Fruit fly (Drosophila melanogaster) whole organism, embryonic: ENCODE results near the gene JMJD5.

Experiments used
- BEAF-32 ChIP-seq: fragments of 200-800 bp; sonication (Bioruptor generic); optimal IDR thresholded peaks from 3 replicates; lab custom pipeline; 2017; ENCODE audit warnings: missing biosample characterization, missing genetic modification characterization, mild to moderate bottlenecking, moderate library complexity, missing genetic modification reagents
- Bgb ChIP-seq: fragments of 200-800 bp; sonication (Bioruptor generic); IDR thresholded peaks from 2 replicates; pipeline ENCODE4 v1.3.6; 2022; ENCODE audit warnings: missing biosample characterization, missing genetic modification characterization; ENCODE audit not compliant: partially characterized antibody
- CG10543 ChIP-seq: fragments of 200-800 bp; sonication (Bioruptor generic); optimal IDR thresholded peaks from 3 replicates; lab custom pipeline; 2017; ENCODE audit warnings: missing biosample characterization, mild to moderate bottlenecking, missing genetic modification characterization, moderate library complexity
- CG11247 ChIP-seq: fragments of 200-800 bp; sonication (Bioruptor generic); IDR thresholded peaks from 2 replicates; pipeline ENCODE4 v1.3.6; 2022; ENCODE audit warnings: missing biosample characterization, missing genetic modification characterization
- CG13287 ChIP-seq: fragments of 200-800 bp; sonication (Bioruptor generic); IDR thresholded peaks from 2 replicates; pipeline ENCODE4 v1.3.6; 2022; ENCODE audit warnings: missing biosample characterization, missing genetic modification characterization; ENCODE audit not compliant: partially characterized antibody
- CG1832 ChIP-seq: fragments of 200-800 bp; sonication (Bioruptor generic); optimal IDR thresholded peaks from 2 replicates; lab custom pipeline; 2017; ENCODE audit warnings: missing biosample characterization, mild to moderate bottlenecking, missing genetic modification characterization, inconsistent platforms
- CG2120 ChIP-seq: fragments of 200-800 bp; sonication (Bioruptor generic); optimal IDR thresholded peaks from 3 replicates; lab custom pipeline; 2016; ENCODE audit warnings: missing biosample characterization, missing genetic modification characterization
- CG2202 ChIP-seq: fragments of 200-800 bp; sonication (Bioruptor generic); optimal IDR thresholded peaks from 2 replicates; lab custom pipeline; 2018; ENCODE audit warnings: missing biosample characterization, mild to moderate bottlenecking, missing genetic modification characterization
- CG2678 ChIP-seq: fragments of 200-800 bp; sonication (Bioruptor generic); optimal IDR thresholded peaks from 3 replicates; lab custom pipeline; 2019; ENCODE audit warnings: missing biosample characterization, mild to moderate bottlenecking, missing genetic modification characterization, moderate library complexity
- CG3163 ChIP-seq: fragments of 200-800 bp; sonication (Bioruptor generic); optimal IDR thresholded peaks from 3 replicates; lab custom pipeline; 2016; ENCODE audit warnings: missing biosample characterization, missing genetic modification characterization
- CG32532 ChIP-seq: fragments of 200-800 bp; sonication (Bioruptor generic); IDR thresholded peaks from 2 replicates; pipeline ENCODE4 v1.3.6; 2022; ENCODE audit warnings: missing biosample characterization, missing genetic modification characterization
- CG3847 ChIP-seq: fragments of 200-800 bp; sonication (Bioruptor generic); IDR thresholded peaks from 2 replicates; pipeline ENCODE4 v1.3.6; 2022; ENCODE audit warnings: missing biosample characterization, missing genetic modification characterization
- CG4730 ChIP-seq: fragments of 200-800 bp; sonication (Bioruptor generic); IDR thresholded peaks from 2 replicates; pipeline ENCODE4 v1.3.6; 2022; ENCODE audit warnings: missing biosample characterization, missing genetic modification characterization
- CG5180 ChIP-seq: fragments of 200-800 bp; sonication (Bioruptor generic); optimal IDR thresholded peaks from 3 replicates; lab custom pipeline; 2017; ENCODE audit warnings: missing biosample characterization, missing genetic modification characterization, mild to moderate bottlenecking, moderate library complexity, missing genetic modification reagents
- CG6683 ChIP-seq: fragments of 200-800 bp; sonication (Bioruptor generic); optimal IDR thresholded peaks from 2 replicates; lab custom pipeline; 2017; ENCODE audit warnings: missing biosample characterization, mild to moderate bottlenecking, missing genetic modification characterization, missing genetic modification reagents
- CG7271 ChIP-seq: fragments of 200-800 bp; sonication (Bioruptor generic); optimal IDR thresholded peaks from 2 replicates; lab custom pipeline; 2018; ENCODE audit warnings: missing biosample characterization, mild to moderate bottlenecking, missing genetic modification characterization, moderate library complexity
- CG7372 ChIP-seq: fragments of 200-800 bp; sonication (Bioruptor generic); IDR thresholded peaks from 2 replicates; pipeline ENCODE4 v1.3.6; 2022; ENCODE audit warnings: missing biosample characterization, missing genetic modification characterization
- CG7839 ChIP-seq: fragments of 200-800 bp; sonication (Bioruptor generic); optimal IDR thresholded peaks from 3 replicates; lab custom pipeline; 2018; ENCODE audit warnings: missing biosample characterization, mild to moderate bottlenecking, missing genetic modification characterization, moderate library complexity
- CG8478 ChIP-seq: fragments of >200 bp; optimal IDR thresholded peaks from 2 replicates; lab custom pipeline; 2018
- CG9215 ChIP-seq: fragments of 200-800 bp; sonication (Bioruptor generic); IDR thresholded peaks from 2 replicates; pipeline ENCODE4 v1.3.6; 2022; ENCODE audit warnings: missing biosample characterization, missing genetic modification characterization
- CoRest ChIP-seq: fragments of 200-800 bp; sonication (Bioruptor generic); optimal IDR thresholded peaks from 3 replicates; lab custom pipeline; 2018; ENCODE audit warnings: missing biosample characterization, mild to moderate bottlenecking, missing genetic modification characterization, moderate library complexity
- Dip3 ChIP-seq: fragments of 200-800 bp; sonication (Bioruptor generic); optimal IDR thresholded peaks from 3 replicates; lab custom pipeline; 2016; ENCODE audit warnings: missing biosample characterization, missing genetic modification characterization
- Dp ChIP-seq: fragments of 200-800 bp; sonication (Bioruptor generic); optimal IDR thresholded peaks from 2 replicates; lab custom pipeline; 2018; ENCODE audit warnings: missing biosample characterization, mild to moderate bottlenecking, missing genetic modification characterization, moderate library complexity
- ERR ChIP-seq: fragments of 200-800 bp; sonication (Bioruptor generic); optimal IDR thresholded peaks from 2 replicates; lab custom pipeline; 2016; ENCODE audit warnings: missing biosample characterization, missing genetic modification characterization
- HLH3B ChIP-seq: fragments of 200-800 bp; sonication (Bioruptor generic); IDR thresholded peaks from 2 replicates; pipeline ENCODE4 v1.3.6; 2022; ENCODE audit warnings: missing biosample characterization, missing genetic modification characterization
- HLHmδ ChIP-seq: fragments of 200-800 bp; sonication (Bioruptor generic); optimal IDR thresholded peaks from 2 replicates; lab custom pipeline; 2018; ENCODE audit warnings: missing biosample characterization, mild to moderate bottlenecking, missing genetic modification characterization, moderate library complexity
- Kr ChIP-seq: fragments of 200-800 bp; sonication (Bioruptor generic); optimal IDR thresholded peaks from 2 replicates; lab custom pipeline; 2017; ENCODE audit warnings: missing biosample characterization, mild to moderate bottlenecking, missing genetic modification characterization
- Sox100B ChIP-seq: fragments of 200-800 bp; sonication (Bioruptor generic); optimal IDR thresholded peaks from 3 replicates; lab custom pipeline; 2018; ENCODE audit warnings: missing biosample characterization, mild to moderate bottlenecking, missing genetic modification characterization
- Xrp1 ChIP-seq: fragments of 200-800 bp; sonication (Bioruptor generic); IDR thresholded peaks from 2 replicates; pipeline ENCODE4 v1.3.6; 2022; ENCODE audit warnings: missing biosample characterization, missing genetic modification characterization
- bowl ChIP-seq: fragments of 200-800 bp; sonication (Bioruptor generic); IDR thresholded peaks from 2 replicates; pipeline ENCODE4 v1.3.6; 2022; ENCODE audit warnings: missing biosample characterization, missing genetic modification characterization
- cato ChIP-seq: fragments of 200-800 bp; sonication (Bioruptor generic); optimal IDR thresholded peaks from 2 replicates; lab custom pipeline; 2016; ENCODE audit warnings: missing biosample characterization, missing genetic modification characterization, borderline replicate concordance
- dati ChIP-seq: fragments of 200-800 bp; sonication (Bioruptor generic); IDR thresholded peaks from 2 replicates; pipeline ENCODE4 v1.3.6; 2022; ENCODE audit warnings: missing biosample characterization, missing genetic modification characterization
- dmrt11E ChIP-seq: fragments of 200-800 bp; sonication (Bioruptor generic); optimal IDR thresholded peaks from 3 replicates; lab custom pipeline; 2018; ENCODE audit warnings: missing biosample characterization, mild to moderate bottlenecking, missing genetic modification characterization, moderate library complexity
- dmrt99B ChIP-seq: fragments of 200-800 bp; sonication (Bioruptor generic); optimal IDR thresholded peaks from 2 replicates; lab custom pipeline; 2018; ENCODE audit warnings: missing biosample characterization, mild to moderate bottlenecking, missing genetic modification characterization, moderate library complexity
- dpn ChIP-seq, 2 experiments: fragments of 200-800 bp; sonication (Bioruptor generic); optimal IDR thresholded peaks; 3 replicates each; lab custom pipeline; 2016; ENCODE audit warnings: missing biosample characterization in 2 of 2, missing genetic modification characterization in 2 of 2
- gt ChIP-seq: fragments of 200-800 bp; sonication (Bioruptor generic); IDR thresholded peaks from 2 replicates; pipeline ENCODE4 v1.3.6; 2022; ENCODE audit warnings: missing biosample characterization, missing genetic modification characterization
- kay ChIP-seq: fragments of 200-800 bp; sonication (Bioruptor generic); optimal IDR thresholded peaks from 2 replicates; lab custom pipeline; 2016; ENCODE audit warnings: missing biosample characterization, missing genetic modification characterization
- knrl ChIP-seq: fragments of 200-800 bp; sonication (Bioruptor generic); IDR thresholded peaks from 3 replicates; pipeline ENCODE4 v1.3.6; 2022; ENCODE audit warnings: missing biosample characterization, missing genetic modification characterization; ENCODE audit not compliant: partially characterized antibody
- lab ChIP-seq: fragments of 200-800 bp; sonication (Bioruptor generic); optimal IDR thresholded peaks from 3 replicates; lab custom pipeline; 2017; ENCODE audit warnings: missing biosample characterization, missing genetic modification characterization, mild to moderate bottlenecking, moderate library complexity, missing genetic modification reagents
- lmd ChIP-seq: fragments of 200-800 bp; sonication (Bioruptor generic); IDR thresholded peaks from 2 replicates; pipeline ENCODE4 v1.3.6; 2022; ENCODE audit warnings: missing biosample characterization, missing genetic modification characterization
- nau ChIP-seq: fragments of 200-800 bp; sonication (Bioruptor generic); optimal IDR thresholded peaks from 3 replicates; lab custom pipeline; 2017; ENCODE audit warnings: missing biosample characterization, mild to moderate bottlenecking, missing genetic modification characterization, missing genetic modification reagents
- pan ChIP-seq, 4 experiments: fragments of >200 bp in 3 of 4; fragments of 200-800 bp in 1 of 4; sonication (Bioruptor generic) in 1 of 4; optimal IDR thresholded peaks in 3 of 4; IDR thresholded peaks in 1 of 4; 2 replicates each; pipeline versions ENCODE4 v1.3.6 to Lab custom; 2017 to 2022; ENCODE audit warnings: missing biosample characterization in 2 of 4, missing genetic modification characterization in 2 of 4, mixed read lengths in 1 of 4
- prd ChIP-seq, 3 experiments: fragments of >200 bp in 2 of 3; fragments of 200-800 bp in 1 of 3; sonication (Bioruptor generic) in 1 of 3; optimal IDR thresholded peaks in 2 of 3; IDR thresholded peaks in 1 of 3; 2 replicates in 2 of 3; 3 replicates in 1 of 3; pipeline versions ENCODE4 v1.3.6 to Lab custom; 2017 to 2022; ENCODE audit warnings: missing biosample characterization in 1 of 3, missing genetic modification characterization in 1 of 3
- seq ChIP-seq: fragments of 200-800 bp; sonication (Bioruptor generic); IDR thresholded peaks from 2 replicates; pipeline ENCODE4 v1.3.6; 2022; ENCODE audit warnings: missing biosample characterization, missing genetic modification characterization
- shn ChIP-seq: fragments of 200-800 bp; sonication (Bioruptor generic); optimal IDR thresholded peaks from 3 replicates; lab custom pipeline; 2016; ENCODE audit warnings: missing biosample characterization, missing genetic modification characterization
- sima ChIP-seq: fragments of 200-800 bp; sonication (Bioruptor generic); optimal IDR thresholded peaks from 2 replicates; lab custom pipeline; 2016; ENCODE audit warnings: missing biosample characterization, missing genetic modification characterization
- slbo ChIP-seq: fragments of 200-800 bp; sonication (Bioruptor generic); IDR thresholded peaks from 2 replicates; pipeline ENCODE4 v1.3.6; 2022; ENCODE audit warnings: missing biosample characterization, missing genetic modification characterization
- tio ChIP-seq: fragments of 200-800 bp; sonication (Bioruptor generic); optimal IDR thresholded peaks from 2 replicates; lab custom pipeline; 2017; ENCODE audit warnings: missing biosample characterization, missing genetic modification characterization, inconsistent platforms
- tna ChIP-seq: fragments of 200-800 bp; sonication (Bioruptor generic); IDR thresholded peaks from 2 replicates; pipeline ENCODE4 v1.3.6; 2022; ENCODE audit warnings: missing biosample characterization, missing genetic modification characterization; ENCODE audit not compliant: partially characterized antibody
- zen ChIP-seq: fragments of 200-800 bp; sonication (Bioruptor generic); optimal IDR thresholded peaks from 3 replicates; lab custom pipeline; 2018; ENCODE audit warnings: missing biosample characterization, mild to moderate bottlenecking, missing genetic modification characterization, moderate library complexity

JMJD5 gene

dm6 chr3L:884239-884638, 43.1 kb upstream of the JMJD5 start (continued):
- TF ChIP-seq BEAF-32 (GFP tag; lab: Kevin White, UChicago) (no peak), Bgb (GFP tag; lab: Robert Waterston, UW) (no peak), bowl (GFP tag; lab: Robert Waterston, UW) (no peak), cato (GFP tag; lab: Kevin White, UChicago) (no peak), Sox100B (GFP tag; lab: Kevin White, UChicago) (no peak), CG7839 (tag; lab: Kevin White, UChicago) (no peak), CG7372 (GFP tag; lab: Robert Waterston, UW) (no peak), Kr (GFP tag; lab: Kevin White, UChicago) (no peak), kay (no peak), dmrt11E (tag; lab: Kevin White, UChicago) (no peak), dati (GFP tag; lab: Robert Waterston, UW) (no peak), knrl (GFP tag; lab: Robert Waterston, UW) (no peak), sima (GFP tag; lab: Kevin White, UChicago) (no peak), seq (GFP tag; lab: Robert Waterston, UW) (no peak), CG4730 (GFP tag; lab: Robert Waterston, UW) (no peak), CG7271 (tag; lab: Kevin White, UChicago) (no peak), CG2678 (tag; lab: Kevin White, UChicago) (peak; percentile 27), CG1832 (GFP tag; lab: Kevin White, UChicago) (no peak), CG13287 (GFP tag; lab: Robert Waterston, UW) (no peak), CG2120 (GFP tag; lab: Kevin White, UChicago) (peak; percentile 5), lab (GFP tag; lab: Kevin White, UChicago) (peak; percentile 46), dpn (GFP tag; optimal IDR thresholded peaks at IDR 0.05; lab: Kevin White, UChicago) (peak in 1 of 2 experiments; percentile 8), CG11247 (GFP tag; lab: Robert Waterston, UW) (no peak), nau (GFP tag; lab: Kevin White, UChicago) (no peak), ERR (GFP tag; lab: Kevin White, UChicago) (no peak), prd (optimal IDR thresholded peaks at IDR 0.05; lab: Kevin White, UChicago) (no peak), prd (GFP tag; IDR thresholded peaks at IDR 0.05; lab: Robert Waterston, UW) (no peak), CG32532 (GFP tag; lab: Robert Waterston, UW) (peak; percentile 58), CG6683 (no peak), tio (GFP tag; lab: Kevin White, UChicago) (no peak), slbo (no peak), CG9215 (GFP tag; lab: Robert Waterston, UW) (no peak; the same call in 1 of the 2 replicates), HLHmδ (no peak), HLH3B (GFP tag; lab: Robert Waterston, UW) (no peak), CG8478 (lab: Kevin White, UChicago) (no peak), CG10543 (GFP tag; lab: Kevin White, UChicago) (no peak), dmrt99B (tag; lab: Kevin White, UChicago) (no peak), Dip3 (GFP tag; lab: Kevin White, UChicago) (no peak), tna (GFP tag; lab: Robert Waterston, UW) (no peak), CG2202 (tag; lab: Kevin White, UChicago) (no peak), CoRest (tag; lab: Kevin White, UChicago) (no peak), lmd (GFP tag; lab: Robert Waterston, UW) (peak; percentile 25; the same call in 1 of the 2 replicates), shn (no peak), Dp (GFP tag; lab: Kevin White, UChicago) (no peak), CG3163 (GFP tag; lab: Kevin White, UChicago) (no peak), pan (optimal IDR thresholded peaks at IDR 0.05; lab: Kevin White, UChicago) (no peak), pan (GFP tag; optimal IDR thresholded peaks at IDR 0.05 in 1 of 2, IDR thresholded peaks at IDR 0.05 in 1 of 2) (peak in 1 of 2 experiments; percentile 27), CG5180 (GFP tag; lab: Kevin White, UChicago) (no peak), CG3847 (GFP tag; lab: Robert Waterston, UW) (no peak), gt (GFP tag; lab: Robert Waterston, UW) (no peak), Xrp1 (GFP tag; lab: Robert Waterston, UW) (no peak), zen (tag; lab: Kevin White, UChicago) (no peak)
